Fruit fly (Drosophila melanogaster): ENCODE results near the gene CG6654.

The CG6654 gene

dm6 chr3R:15177230-15177629, 36.2 kb downstream of the CG6654 start:
- TF ChIP-seq CG33017 (tag; optimal IDR thresholded peaks at IDR 0.05) (no peak), toe (GFP tag; optimal IDR thresholded peaks at IDR 0.05) (no peak), Clk (GFP tag; optimal IDR thresholded peaks at IDR 0.05) (no peak), CG1620 (GFP tag; optimal IDR thresholded peaks at IDR 0.05) (no peak), CG5204 (GFP tag; optimal IDR thresholded peaks at IDR 0.05) (no peak), kay (GFP tag; ENCODE audit: borderline replicate concordance) (peak; percentile 81), CG12768 (GFP tag; optimal IDR thresholded peaks at IDR 0.05) (no peak), Mnt (GFP tag; optimal IDR thresholded peaks at IDR 0.05) (no peak)
